Fruit fly (Drosophila melanogaster) whole organism: ENCODE data around the gene RhoGDI.

Experiments used
- CG8478 ChIP-seq: fragments of >200 bp; optimal IDR thresholded peaks from 2 replicates; lab custom pipeline; 2018; ENCODE audit warnings: inconsistent platforms
- pan ChIP-seq: fragments of >200 bp; optimal IDR thresholded peaks from 2 replicates; lab custom pipeline; 2017
- usp ChIP-seq: fragments of >200 bp; optimal IDR thresholded peaks from 2 replicates; lab custom pipeline; 2017; ENCODE audit warnings: missing biosample characterization, missing genetic modification characterization, mixed read lengths

dm6 chr3L:19907706-19908070 lies 20.9 kb upstream of the RhoGDI start:
- TF ChIP-seq CG8478 (lab: Kevin White, UChicago) (no peak), pan (lab: Kevin White, UChicago) (no peak), usp (GFP tag; lab: Kevin White, UChicago) (no peak)
